Fruit fly (Drosophila melanogaster) whole organism, wandering third instar larva: ENCODE measurements around the gene CG5217.

Source experiments
- CG9705 ChIP-seq: fragments of 200-800 bp; sonication (Bioruptor generic); optimal IDR thresholded peaks from 2 replicates; lab custom pipeline; 2018; ENCODE audit warnings: missing biosample characterization, mild to moderate bottlenecking, missing genetic modification characterization
- CrebA ChIP-seq: fragments of 200-800 bp; sonication (Bioruptor generic); optimal IDR thresholded peaks from 2 replicates; lab custom pipeline; 2016; ENCODE audit warnings: missing biosample characterization, mild to moderate bottlenecking, missing genetic modification characterization, borderline replicate concordance
- Dfd ChIP-seq: fragments of >200 bp; optimal IDR thresholded peaks from 2 replicates; lab custom pipeline; 2017; ENCODE audit warnings: missing biosample characterization, missing genetic modification characterization
- Dif ChIP-seq: fragments of 200-275, 200-300 bp; sonication (Bioruptor generic); optimal IDR thresholded peaks from 2 replicates; lab custom pipeline; 2018; ENCODE audit warnings: missing biosample characterization, missing genetic modification characterization; ENCODE audit not compliant: partially characterized antibody
- GATAd ChIP-seq: sonication (Bioruptor generic); optimal IDR thresholded peaks from 2 replicates; lab custom pipeline; 2016; ENCODE audit warnings: missing biosample characterization, missing genetic modification characterization
- HLH106 ChIP-seq: fragments of 200-800 bp; optimal IDR thresholded peaks from 3 replicates; lab custom pipeline; 2019; ENCODE audit warnings: missing biosample characterization, mild to moderate bottlenecking, missing genetic modification characterization, moderate library complexity
- Hnf4 ChIP-seq: fragments of 200-800 bp; sonication (Bioruptor generic); optimal IDR thresholded peaks from 2 replicates; lab custom pipeline; 2016; ENCODE audit warnings: missing biosample characterization, mild to moderate bottlenecking, missing genetic modification characterization
- Hr78 ChIP-seq: fragments of >200 bp; optimal IDR thresholded peaks from 2 replicates; lab custom pipeline; 2017; ENCODE audit warnings: missing biosample characterization, missing genetic modification characterization
- Hr83 ChIP-seq: fragments of 200-300 bp; sonication (Bioruptor generic); optimal IDR thresholded peaks from 2 replicates; lab custom pipeline; 2016; ENCODE audit warnings: missing biosample characterization, mild to moderate bottlenecking, missing genetic modification characterization, moderate library complexity; ENCODE audit not compliant: poor library complexity, severe bottlenecking
- Jra ChIP-seq: sonication (Bioruptor generic); optimal IDR thresholded peaks from 2 replicates; lab custom pipeline; 2016; ENCODE audit warnings: missing biosample characterization, missing genetic modification characterization
- Myc ChIP-seq: fragments of >200 bp; optimal IDR thresholded peaks from 2 replicates; lab custom pipeline; 2017
- N ChIP-seq: fragments of >200 bp; optimal IDR thresholded peaks from 2 replicates; lab custom pipeline; 2018; ENCODE audit warnings: missing biosample characterization, missing external identifiers, missing genetic modification characterization
- OdsH ChIP-seq: fragments of 200-800 bp; sonication (Bioruptor generic); optimal IDR thresholded peaks from 2 replicates; lab custom pipeline; 2016; ENCODE audit warnings: missing biosample characterization, mild to moderate bottlenecking, missing genetic modification characterization
- Sp1 ChIP-seq: fragments of 200-800 bp; sonication (Bioruptor generic); optimal IDR thresholded peaks from 3 replicates; lab custom pipeline; 2019; ENCODE audit warnings: missing biosample characterization, mild to moderate bottlenecking, missing genetic modification characterization, moderate library complexity
- Vsx2 ChIP-seq: fragments of 200-300, 225-300 bp; sonication (Bioruptor generic); optimal IDR thresholded peaks from 2 replicates; lab custom pipeline; 2018; ENCODE audit warnings: missing biosample characterization, missing genetic modification characterization; ENCODE audit not compliant: partially characterized antibody
- brk ChIP-seq: fragments of 200-800 bp; sonication (Bioruptor generic); optimal IDR thresholded peaks from 2 replicates; lab custom pipeline; 2016; ENCODE audit warnings: missing biosample characterization, mild to moderate bottlenecking, missing genetic modification characterization
- dl ChIP-seq, 2 experiments: fragments of 175-275, 200-275 bp in 1 of 2; fragments of 200-275 bp in 1 of 2; sonication (Bioruptor generic); optimal IDR thresholded peaks; lab custom pipeline; 2018; ENCODE audit warnings: mild to moderate bottlenecking in 2 of 2, missing biosample characterization in 2 of 2, missing genetic modification characterization in 2 of 2, moderate library complexity in 2 of 2; ENCODE audit not compliant: partially characterized antibody in 2 of 2, insufficient read depth in 1 of 2
- dmrt93B ChIP-seq: fragments of 200-800 bp; sonication (Bioruptor generic); optimal IDR thresholded peaks from 2 replicates; lab custom pipeline; 2018; ENCODE audit warnings: missing biosample characterization, mild to moderate bottlenecking, missing genetic modification characterization
- ey ChIP-seq: fragments of 200-800 bp; sonication (Bioruptor generic); optimal IDR thresholded peaks from 2 replicates; lab custom pipeline; 2016; ENCODE audit warnings: missing biosample characterization, missing genetic modification characterization
- foxo ChIP-seq, 2 experiments: fragments of 200-800 bp; sonication (Bioruptor generic); optimal IDR thresholded peaks; 2 replicates in 1 of 2; 3 replicates in 1 of 2; lab custom pipeline; 2016 to 2017; ENCODE audit warnings: missing biosample characterization in 2 of 2, missing genetic modification characterization in 2 of 2
- fru ChIP-seq: fragments of 200-800 bp; sonication (Bioruptor generic); optimal IDR thresholded peaks from 3 replicates; lab custom pipeline; 2016; ENCODE audit warnings: missing biosample characterization, mild to moderate bottlenecking, missing genetic modification characterization
- h ChIP-seq: fragments of 200-800 bp; sonication (Bioruptor generic); optimal IDR thresholded peaks from 3 replicates; lab custom pipeline; 2016; ENCODE audit warnings: missing biosample characterization, mild to moderate bottlenecking, missing genetic modification characterization
- jim ChIP-seq: fragments of 175-275, 200-325 bp; sonication (Bioruptor generic); optimal IDR thresholded peaks from 2 replicates; lab custom pipeline; 2016; ENCODE audit warnings: missing biosample characterization, mild to moderate bottlenecking, missing genetic modification characterization
- lola ChIP-seq: fragments of >200 bp; optimal IDR thresholded peaks from 2 replicates; lab custom pipeline; 2017; ENCODE audit warnings: missing biosample characterization, missing genetic modification characterization
- pan ChIP-seq: fragments of >200 bp; optimal IDR thresholded peaks from 2 replicates; lab custom pipeline; 2017
- psq ChIP-seq: fragments of 200-800 bp; sonication (Bioruptor generic); optimal IDR thresholded peaks from 3 replicates; lab custom pipeline; 2017; ENCODE audit warnings: missing biosample characterization, mild to moderate bottlenecking, missing genetic modification characterization, moderate library complexity
- rgr ChIP-seq: fragments of 200-800 bp; sonication (Bioruptor generic); optimal IDR thresholded peaks from 3 replicates; lab custom pipeline; 2016; ENCODE audit warnings: missing biosample characterization, mild to moderate bottlenecking, missing genetic modification characterization
- sv ChIP-seq: fragments of 200-800 bp; sonication (Bioruptor generic); optimal IDR thresholded peaks from 3 replicates; lab custom pipeline; 2016; ENCODE audit warnings: missing biosample characterization, missing genetic modification characterization
- tai ChIP-seq: sonication (Bioruptor generic); optimal IDR thresholded peaks from 2 replicates; lab custom pipeline; 2016; ENCODE audit warnings: missing biosample characterization, missing genetic modification characterization
- usp ChIP-seq: fragments of >200 bp; optimal IDR thresholded peaks from 2 replicates; lab custom pipeline; 2017; ENCODE audit warnings: missing biosample characterization, missing genetic modification characterization

Gene CG5217

dm6 chr3R:19274028-19274427, 26.1 kb upstream of the CG5217 start:
- TF ChIP-seq CrebA (GFP tag; lab: Kevin White, UChicago) (no peak), foxo (GFP tag; optimal IDR thresholded peaks at IDR 0.05; lab: Kevin White, UChicago) (peak in 1 of 2 experiments; percentile 27), OdsH (peak; percentile 26)
- TF ChIP-seq, all 38 proteins: peak for 2

DNA sequence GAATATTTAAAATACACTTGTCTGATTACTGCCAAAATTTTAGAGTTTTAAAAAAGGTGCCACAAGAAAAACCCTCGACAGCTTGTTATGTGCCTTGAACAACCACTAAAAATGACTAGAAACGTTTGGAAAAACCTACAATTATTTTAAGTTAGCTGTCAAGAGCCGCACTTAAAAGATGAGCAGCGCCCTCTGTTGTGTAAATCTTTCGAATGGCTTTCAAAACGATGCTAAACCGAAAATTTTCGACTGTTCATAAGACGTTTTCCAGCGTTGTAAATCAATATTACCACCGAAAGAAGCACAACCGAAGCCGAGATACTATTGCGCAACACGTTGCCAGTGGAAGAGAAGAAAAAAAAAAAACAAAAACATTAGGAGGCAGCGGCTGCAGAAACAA, 23.2 kb upstream of the CG5217 start:
- no peak for TF ChIP-seq brk (GFP tag; lab: Kevin White, UChicago)

- no peak for TF ChIP-seq Hnf4 (GFP tag; lab: Kevin White, UChicago)
- no peak for TF ChIP-seq Dfd
- no peak for TF ChIP-seq jim (GFP tag; lab: Kevin White, UChicago)
- no peak for TF ChIP-seq psq (GFP tag; lab: Kevin White, UChicago)
- TF ChIP-seq CrebA (GFP tag; lab: Kevin White, UChicago) = no peak
- TF ChIP-seq N (GFP tag; lab: Kevin White, UChicago) = no peak
- no peak for TF ChIP-seq Dif (GFP tag; lab: Kevin White, UChicago)
- TF ChIP-seq Hr78 (GFP tag; lab: Kevin White, UChicago) = no peak
- TF ChIP-seq fru = no peak
- TF ChIP-seq foxo (GFP tag; optimal IDR thresholded peaks at IDR 0.05; lab: Kevin White, UChicago) = no peak
- no peak for TF ChIP-seq Myc (lab: Kevin White, UChicago)
- no peak for TF ChIP-seq ey (GFP tag; lab: Kevin White, UChicago)
Measured at dm6 chr3R:19264789-19265188, 16.9 kb upstream of the CG5217 start.

- TF ChIP-seq Sp1 (GFP tag; lab: Kevin White, UChicago) = no peak
Measured at dm6 chr3R:19256477-19256876, 8.5 kb upstream of the CG5217 start, which contains the start of gene CG14280. Gene CG14280, plus strand, starts transcription at chr3R:19256777.

- peak; percentile 21 for TF ChIP-seq fru
- peak; percentile 42 for TF ChIP-seq h (GFP tag; lab: Kevin White, UChicago)
- TF ChIP-seq Vsx2 (GFP tag; lab: Kevin White, UChicago) = no peak
- no peak for TF ChIP-seq lola (GFP tag; lab: Kevin White, UChicago)
- peak; percentile 21 for TF ChIP-seq rgr (GFP tag; lab: Kevin White, UChicago)
- TF ChIP-seq foxo (GFP tag; optimal IDR thresholded peaks at IDR 0.05; lab: Kevin White, UChicago) = peak in 1 of 2 experiments; percentile 23
Measured at dm6 chr3R:19255255-19255654, 7.3 kb upstream of the CG5217 start.

- TF ChIP-seq psq (GFP tag; lab: Kevin White, UChicago) (peak; percentile 21), rgr (GFP tag; lab: Kevin White, UChicago) (no peak), Dfd (no peak), sv (GFP tag; lab: Kevin White, UChicago) (no peak)
- TF ChIP-seq, all 38 proteins: peak for 1
Measured at dm6 chr3R:19253975-19254374, 6.0 kb upstream of the CG5217 start.

DNA sequence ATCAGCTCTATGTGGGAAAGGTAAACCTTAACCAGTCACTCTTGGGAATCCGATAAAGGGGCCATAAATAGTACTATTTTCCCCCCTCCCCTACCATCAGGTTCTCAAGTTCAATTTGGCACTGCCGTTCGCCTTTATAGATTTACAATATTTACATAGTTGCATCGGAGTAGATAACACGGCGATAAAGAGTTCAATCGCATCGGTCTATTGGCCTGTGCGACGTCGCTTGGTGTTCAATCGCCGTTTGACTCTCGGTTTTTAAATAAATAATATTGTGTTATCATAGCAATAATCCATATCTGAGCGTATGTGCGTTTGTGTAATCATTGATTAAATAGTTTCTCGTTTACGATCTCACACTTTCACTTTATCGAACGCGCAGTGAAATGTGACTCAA, 2.1 kb upstream of the CG5217 start:
- TF ChIP-seq pan (no peak), rgr (GFP tag; lab: Kevin White, UChicago) (no peak), Hr83 (GFP tag; lab: Kevin White, UChicago) (no peak), Dif (GFP tag; lab: Kevin White, UChicago) (no peak), tai (GFP tag; lab: Kevin White, UChicago) (no peak), fru (no peak), N (GFP tag; lab: Kevin White, UChicago) (no peak), CG9705 (GFP tag; lab: Kevin White, UChicago) (no peak), usp (GFP tag; lab: Kevin White, UChicago) (no peak)

DNA sequence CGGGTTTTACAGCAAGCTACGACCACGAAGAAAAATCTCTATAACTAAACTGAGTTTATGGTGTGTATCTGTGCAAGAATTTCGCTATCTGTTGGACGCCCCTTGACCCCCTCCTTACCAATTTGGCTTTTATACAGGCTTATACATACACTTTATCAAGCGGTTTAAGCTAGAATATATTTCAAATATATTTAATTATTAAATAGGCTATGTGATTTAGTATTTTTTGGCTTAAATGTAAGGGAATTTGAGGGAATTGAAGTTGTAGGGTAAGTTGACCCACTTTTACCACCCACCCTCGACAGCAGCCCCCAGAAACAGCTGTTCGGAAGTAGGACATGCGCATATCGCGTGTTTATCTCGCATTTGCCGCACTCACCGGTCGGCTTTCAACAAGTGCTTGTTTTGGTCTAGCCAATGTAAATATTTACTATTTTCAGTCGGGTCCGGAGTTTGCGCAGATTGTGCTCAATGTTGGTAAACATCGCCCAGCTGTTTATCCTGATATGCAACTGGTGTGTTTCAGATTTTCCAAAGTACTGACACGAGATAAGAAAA, 1.8 kb downstream of the CG5217 start, which contains the start of gene unc79:
unc79 (minus strand) TSS at position 51 of the 558 bp plus-strand sequence.
- no peak for TF ChIP-seq psq (GFP tag; lab: Kevin White, UChicago)
- no peak for TF ChIP-seq Jra (GFP tag; lab: Kevin White, UChicago)
- TF ChIP-seq sv (GFP tag; lab: Kevin White, UChicago) = no peak
- TF ChIP-seq dl (GFP tag; optimal IDR thresholded peaks at IDR 0.05; lab: Kevin White, UChicago; ENCODE audit: insufficient read depth in 1 of 2, partially characterized antibody in 2 of 2) = no peak
- no peak for TF ChIP-seq GATAd (GFP tag; lab: Kevin White, UChicago)
- no peak for TF ChIP-seq dmrt93B
- TF ChIP-seq ey (GFP tag; lab: Kevin White, UChicago) = no peak
- no peak for TF ChIP-seq fru
- no peak for TF ChIP-seq Hr78 (GFP tag; lab: Kevin White, UChicago)
- no peak for TF ChIP-seq N (GFP tag; lab: Kevin White, UChicago)
- TF ChIP-seq HLH106 (tag; lab: Kevin White, UChicago) = no peak
- no peak for TF ChIP-seq tai (GFP tag; lab: Kevin White, UChicago)
- no peak for TF ChIP-seq CrebA (GFP tag; lab: Kevin White, UChicago)
- no peak for TF ChIP-seq Hr83 (GFP tag; lab: Kevin White, UChicago)
- no peak for TF ChIP-seq Dif (GFP tag; lab: Kevin White, UChicago)
